Worm (Caenorhabditis elegans): ENCODE measurements around the gene ufl-1.

ce11 chrIV:6986835-6987234 is 49.8 kb downstream of the ufl-1 start, which contains the start of gene prkl-1:
- TF ChIP-seq blmp-1 (tag; optimal IDR thresholded peaks at IDR 0.05) (no peak), sptf-1 (tag; optimal IDR thresholded peaks at IDR 0.05) (no peak), mep-1 (tag; optimal IDR thresholded peaks at IDR 0.05) (no peak), unc-62 (GFP tag; optimal IDR thresholded peaks at IDR 0.05) (no peak), hlh-1 (tag; optimal IDR thresholded peaks at IDR 0.05) (no peak), lin-32 (GFP tag; optimal IDR thresholded peaks at IDR 0.05) (no peak), nhr-12 (tag; optimal IDR thresholded peaks at IDR 0.05) (no peak), pha-4 (tag; optimal IDR thresholded peaks at IDR 0.05) (no peak), lsy-2 (tag; optimal IDR thresholded peaks at IDR 0.05) (no peak), nhr-76 (tag; optimal IDR thresholded peaks at IDR 0.05) (no peak), nhr-28 (tag; optimal IDR thresholded peaks at IDR 0.05) (no peak), elt-3 (tag; optimal IDR thresholded peaks at IDR 0.05) (no peak), nhr-237 (tag; optimal IDR thresholded peaks at IDR 0.05) (no peak)

All from whole organism, mixed stage, embryonic.